Worm (Caenorhabditis elegans) whole organism, early embryonic: Measurements from ENCODE around the gene dgk-4.
A peak's percentile ranks its signal among the peaks of the same experiment; 100 is the strongest.

Source experiments
- B0310.2 ChIP-seq: sonication (generic microtip); optimal IDR thresholded peaks from 2 replicates; lab custom pipeline; 2016; ENCODE audit warnings: mild to moderate bottlenecking, missing genetic modification characterization, missing compliant biosample characterization
- F13C5.2 ChIP-seq: sonication (generic microtip); optimal IDR thresholded peaks from 2 replicates; lab custom pipeline; 2017; ENCODE audit warnings: mild to moderate bottlenecking, missing genetic modification characterization, inconsistent platforms, missing compliant biosample characterization
- aly-1 ChIP-seq: sonication (generic microtip); optimal IDR thresholded peaks from 2 replicates; lab custom pipeline; 2016; ENCODE audit warnings: missing genetic modification characterization, missing compliant biosample characterization
- ama-1 ChIP-seq: fragments of 150-350 bp; optimal IDR thresholded peaks from 2 replicates; lab custom pipeline; 2014
- ceh-13 ChIP-seq: fragments of 200-800 bp; sonication (Bioruptor generic); optimal IDR thresholded peaks from 2 replicates; lab custom pipeline; 2018; ENCODE audit warnings: mild to moderate bottlenecking, missing genetic modification characterization, missing compliant biosample characterization
- ceh-36 ChIP-seq: sonication (generic microtip); optimal IDR thresholded peaks from 2 replicates; lab custom pipeline; 2016; ENCODE audit warnings: missing genetic modification characterization, inconsistent platforms, missing compliant biosample characterization
- ets-7 ChIP-seq: sonication (generic microtip); optimal IDR thresholded peaks from 2 replicates; lab custom pipeline; 2016; ENCODE audit warnings: missing genotype, missing genetic modification characterization, missing compliant biosample characterization
- flt-1 ChIP-seq: fragments of 200-800 bp; sonication (Bioruptor generic); IDR thresholded peaks from 2 replicates; pipeline ENCODE4 v1.3.6; 2022; ENCODE audit warnings: missing genetic modification characterization, missing compliant biosample characterization
- hmbx-1 ChIP-seq: sonication (generic microtip); optimal IDR thresholded peaks from 2 replicates; lab custom pipeline; 2016; ENCODE audit warnings: mild to moderate bottlenecking, missing genetic modification characterization, missing compliant biosample characterization
- hmg-4 ChIP-seq: fragments of 200-800 bp; sonication (Bioruptor generic); optimal IDR thresholded peaks from 2 replicates; lab custom pipeline; 2018; ENCODE audit warnings: mild to moderate bottlenecking, missing genetic modification characterization, missing compliant biosample characterization
- hnd-1 ChIP-seq: sonication (generic microtip); optimal IDR thresholded peaks from 2 replicates; lab custom pipeline; 2016; ENCODE audit warnings: missing genetic modification characterization, missing compliant biosample characterization
- pes-1 ChIP-seq: fragments of 200-800 bp; sonication (Bioruptor generic); IDR thresholded peaks from 2 replicates; pipeline ENCODE4 v1.3.6; 2022; ENCODE audit warnings: missing genetic modification reagents, missing genetic modification characterization, missing compliant biosample characterization
- scrt-1 ChIP-seq: fragments of 200-800 bp; sonication (Bioruptor generic); IDR thresholded peaks from 2 replicates; pipeline ENCODE4 v1.3.6; 2022; ENCODE audit warnings: missing genetic modification characterization, missing compliant biosample characterization
- sea-1 ChIP-seq: fragments of 200-800 bp; sonication (Bioruptor generic); conservative IDR thresholded peaks from 2 replicates; pipeline ENCODE4 v1.3.6; 2022; ENCODE audit warnings: missing genetic modification characterization, missing compliant biosample characterization
- tbx-11 ChIP-seq: fragments of 200-800 bp; sonication (Bioruptor generic); IDR thresholded peaks from 2 replicates; pipeline ENCODE4 v1.3.6; 2022; ENCODE audit warnings: missing genetic modification characterization, missing compliant biosample characterization
- tbx-37 ChIP-seq: fragments of 200-800 bp; sonication (Bioruptor generic); conservative IDR thresholded peaks from 2 replicates; pipeline ENCODE4 v1.3.6; 2022; ENCODE audit warnings: missing genetic modification reagents, missing genetic modification characterization, missing compliant biosample characterization
- tra-4 ChIP-seq: sonication (generic microtip); optimal IDR thresholded peaks from 2 replicates; lab custom pipeline; 2017; ENCODE audit warnings: missing genetic modification characterization, missing compliant biosample characterization

dgk-4 gene

DNA sequence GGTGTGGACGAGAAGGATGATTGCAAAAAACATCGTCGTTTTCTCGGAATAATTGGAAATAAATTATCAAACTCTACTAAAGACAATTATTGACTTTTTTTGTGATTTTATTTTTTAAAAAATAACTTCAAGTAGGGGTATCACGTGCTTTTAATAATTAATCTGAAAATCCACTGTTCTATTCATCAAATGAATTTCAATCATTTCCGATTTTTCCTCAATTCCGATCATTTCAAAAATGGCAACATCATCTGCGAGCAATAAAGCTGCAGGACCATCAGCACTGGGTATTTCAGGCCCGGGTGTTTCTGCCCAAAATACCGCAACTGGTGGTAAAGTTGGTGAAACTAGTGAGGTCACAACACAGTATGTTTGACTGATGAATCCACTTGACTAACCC, 14.1 kb upstream of the dgk-4 start, which contains the start of the genes F42A9.7 and F42A9.3:
Gene F42A9.7, minus strand, starts transcription at position 101 of the 400 bp plus-strand sequence.
Gene F42A9.3, plus strand, starts transcription at position 214 of the 400 bp plus-strand sequence.
- TF ChIP-seq pes-1 (GFP tag; lab: Robert Waterston, UW) (no peak), F13C5.2 (no peak), flt-1 (GFP tag; lab: Robert Waterston, UW) (no peak), ets-7 (tag; lab: Kevin White, UChicago) (no peak), B0310.2 (tag; lab: Kevin White, UChicago) (no peak), tbx-37 (no peak), ceh-36 (no peak), sea-1 (GFP tag; lab: Robert Waterston, UW) (no peak), hmg-4 (no peak), ama-1 (lab: Kevin White, UChicago) (no peak), ceh-13 (GFP tag; lab: Kevin White, UChicago) (no peak), tra-4 (no peak)

DNA sequence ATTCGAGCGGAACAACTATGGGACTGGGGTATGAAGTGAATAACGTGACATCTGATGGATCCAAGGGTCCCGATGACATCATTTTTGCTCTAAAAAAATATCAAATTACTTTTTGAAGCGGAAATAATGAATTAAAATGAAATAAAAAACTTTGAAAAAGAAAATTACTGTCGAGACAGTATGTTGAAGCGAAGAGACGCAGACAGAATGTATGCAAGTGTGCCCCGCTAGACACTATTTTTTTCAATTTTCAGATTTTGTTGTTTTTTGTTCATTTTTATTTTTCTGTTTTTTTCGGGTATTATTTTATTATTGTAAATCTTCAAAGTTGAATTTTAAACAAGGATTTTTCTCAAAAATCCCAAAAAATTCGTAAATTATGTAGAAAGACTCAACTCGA, 12.4 kb upstream of the dgk-4 start, which contains the start of gene F42A9.8:
Gene F42A9.8, minus strand, starts transcription at position 88 of the 400 bp plus-strand sequence.
- no peak for TF ChIP-seq hnd-1 (tag; lab: Kevin White, UChicago)
- no peak for TF ChIP-seq ets-7 (tag; lab: Kevin White, UChicago)
- no peak for TF ChIP-seq scrt-1
- no peak for TF ChIP-seq pes-1 (GFP tag; lab: Robert Waterston, UW)
- no peak for TF ChIP-seq B0310.2 (tag; lab: Kevin White, UChicago)
- no peak for TF ChIP-seq ceh-36
- no peak for TF ChIP-seq hmbx-1 (tag; lab: Kevin White, UChicago)
- TF ChIP-seq flt-1 (GFP tag; lab: Robert Waterston, UW) = no peak
- no peak for TF ChIP-seq tra-4
- no peak for TF ChIP-seq F13C5.2
- no peak for TF ChIP-seq ama-1 (lab: Kevin White, UChicago)

ce11 chrIV:8620102-8620733, 10.9 kb upstream of the dgk-4 start, which contains the start of gene lin-49:
lin-49 (plus strand) TSS chrIV:8620683.
- no peak for TF ChIP-seq ama-1 (lab: Kevin White, UChicago)
- TF ChIP-seq hmg-4 = no peak
- TF ChIP-seq B0310.2 (tag; lab: Kevin White, UChicago) = no peak
- no peak for TF ChIP-seq ceh-36
- no peak for TF ChIP-seq ceh-13 (GFP tag; lab: Kevin White, UChicago)
- no peak for TF ChIP-seq scrt-1
- TF ChIP-seq F13C5.2 = no peak
- no peak for TF ChIP-seq tbx-11 (GFP tag; lab: Robert Waterston, UW)
- no peak for TF ChIP-seq hnd-1 (tag; lab: Kevin White, UChicago)
- TF ChIP-seq pes-1 (GFP tag; lab: Robert Waterston, UW) = no peak
- no peak for TF ChIP-seq tbx-37
- TF ChIP-seq tra-4 = no peak

DNA sequence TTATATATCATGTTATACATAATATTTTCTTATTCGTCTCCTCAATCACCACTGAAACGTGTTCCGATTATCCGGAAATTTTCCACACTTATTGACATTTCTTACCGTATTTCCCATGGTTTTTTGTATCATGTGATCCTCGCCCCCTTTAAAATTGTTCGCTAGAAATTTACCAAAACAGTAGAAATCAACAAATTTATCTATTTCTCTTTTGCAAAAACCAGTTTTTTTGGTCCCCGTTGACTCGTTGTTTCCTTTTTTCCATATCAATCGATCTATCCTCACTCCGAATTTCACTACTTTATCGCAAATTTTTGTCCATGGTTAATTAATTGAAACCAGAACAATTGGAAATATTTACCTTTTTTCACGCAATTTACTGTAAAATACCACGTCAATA, 5.4 kb upstream of the dgk-4 start:
- TF ChIP-seq tbx-37 (no peak), tbx-11 (GFP tag; lab: Robert Waterston, UW) (no peak), sea-1 (GFP tag; lab: Robert Waterston, UW) (no peak), flt-1 (GFP tag; lab: Robert Waterston, UW) (no peak), ceh-36 (no peak), hnd-1 (tag; lab: Kevin White, UChicago) (no peak), hmbx-1 (tag; lab: Kevin White, UChicago) (no peak), hmg-4 (no peak), ceh-13 (GFP tag; lab: Kevin White, UChicago) (no peak), F13C5.2 (no peak), ets-7 (tag; lab: Kevin White, UChicago) (no peak), aly-1 (tag; lab: Kevin White, UChicago) (no peak), B0310.2 (tag; lab: Kevin White, UChicago) (no peak), tra-4 (no peak), scrt-1 (no peak), ama-1 (lab: Kevin White, UChicago) (no peak), pes-1 (GFP tag; lab: Robert Waterston, UW) (no peak)

ce11 chrIV:8626294-8626693, 4.8 kb upstream of the dgk-4 start:
- TF ChIP-seq tbx-37 (no peak), B0310.2 (tag; lab: Kevin White, UChicago) (no peak), tbx-11 (GFP tag; lab: Robert Waterston, UW) (no peak), ama-1 (lab: Kevin White, UChicago) (no peak), scrt-1 (no peak), ceh-36 (no peak), F13C5.2 (no peak), hmg-4 (no peak), ets-7 (tag; lab: Kevin White, UChicago) (no peak), hmbx-1 (tag; lab: Kevin White, UChicago) (no peak), pes-1 (GFP tag; lab: Robert Waterston, UW) (no peak), aly-1 (tag; lab: Kevin White, UChicago) (no peak), hnd-1 (tag; lab: Kevin White, UChicago) (no peak), sea-1 (GFP tag; lab: Robert Waterston, UW) (no peak), flt-1 (GFP tag; lab: Robert Waterston, UW) (no peak), tra-4 (no peak), ceh-13 (GFP tag; lab: Kevin White, UChicago) (no peak)

ce11 chrIV:8627328-8627727, 3.8 kb upstream of the dgk-4 start, which contains the start of gene F42A9.11:
F42A9.11 (plus strand) TSS chrIV:8627637.
- TF ChIP-seq aly-1 (tag; lab: Kevin White, UChicago) (peak; percentile 40), F13C5.2 (no peak), hmg-4 (peak; percentile 12)

ce11 chrIV:8628262-8628661, 2.9 kb upstream of the dgk-4 start:
- no peak for TF ChIP-seq ceh-36
- TF ChIP-seq ets-7 (tag; lab: Kevin White, UChicago) = no peak
- TF ChIP-seq pes-1 (GFP tag; lab: Robert Waterston, UW) = no peak
- no peak for TF ChIP-seq hmbx-1 (tag; lab: Kevin White, UChicago)
- no peak for TF ChIP-seq ama-1 (lab: Kevin White, UChicago)
- TF ChIP-seq scrt-1 = no peak
- no peak for TF ChIP-seq aly-1 (tag; lab: Kevin White, UChicago)
- TF ChIP-seq flt-1 (GFP tag; lab: Robert Waterston, UW) = no peak
- TF ChIP-seq hmg-4 = no peak
- TF ChIP-seq hnd-1 (tag; lab: Kevin White, UChicago) = no peak
